Fruit fly (Drosophila melanogaster) whole organism, embryonic: ENCODE results near the gene Son.

Experiments
- ATbp ChIP-seq: fragments of 200-800 bp; sonication (Bioruptor generic); optimal IDR thresholded peaks from 2 replicates; lab custom pipeline; 2017; ENCODE audit warnings: missing biosample characterization, mild to moderate bottlenecking, missing genetic modification characterization, missing genetic modification reagents
- Ada2b ChIP-seq: fragments of 200-800 bp; sonication (Bioruptor generic); IDR thresholded peaks from 2 replicates; pipeline ENCODE4 v1.3.6; 2022; ENCODE audit warnings: missing biosample characterization, missing genetic modification characterization
- B-H1 ChIP-seq: fragments of 200-800 bp; sonication (Bioruptor generic); IDR thresholded peaks from 3 replicates; pipeline ENCODE4 v1.3.6; 2022; ENCODE audit warnings: missing biosample characterization, missing genetic modification characterization
- Bgb ChIP-seq: fragments of 200-800 bp; sonication (Bioruptor generic); IDR thresholded peaks from 2 replicates; pipeline ENCODE4 v1.3.6; 2022; ENCODE audit warnings: missing biosample characterization, missing genetic modification characterization; ENCODE audit not compliant: partially characterized antibody
- CG11456 ChIP-seq: fragments of 200-800 bp; sonication (Bioruptor generic); IDR thresholded peaks from 3 replicates; pipeline ENCODE4 v1.3.6; 2022; ENCODE audit warnings: missing biosample characterization, missing genetic modification characterization
- CG16813 ChIP-seq: fragments of 200-800 bp; sonication (Bioruptor generic); IDR thresholded peaks from 3 replicates; pipeline ENCODE4 v1.3.6; 2022; ENCODE audit warnings: missing biosample characterization, missing genetic modification characterization; ENCODE audit not compliant: partially characterized antibody
- CG17359 ChIP-seq: fragments of 200-800 bp; sonication (Bioruptor generic); optimal IDR thresholded peaks from 3 replicates; lab custom pipeline; 2018; ENCODE audit warnings: missing biosample characterization, mild to moderate bottlenecking, missing genetic modification characterization, moderate library complexity
- CG18262 ChIP-seq: fragments of 200-800 bp; optimal IDR thresholded peaks from 3 replicates; lab custom pipeline; 2019; ENCODE audit warnings: missing biosample characterization, mild to moderate bottlenecking, missing genetic modification characterization, moderate library complexity
- CG2129 ChIP-seq: fragments of 200-800 bp; sonication (Bioruptor generic); IDR thresholded peaks from 2 replicates; pipeline ENCODE4 v1.3.6; 2022; ENCODE audit warnings: missing biosample characterization, missing genetic modification characterization; ENCODE audit not compliant: partially characterized antibody
- CG31224 ChIP-seq: fragments of 200-800 bp; sonication (Bioruptor generic); IDR thresholded peaks from 2 replicates; pipeline ENCODE4 v1.3.6; 2022; ENCODE audit warnings: missing biosample characterization, missing genetic modification characterization
- CG4282 ChIP-seq: fragments of 200-800 bp; sonication (Bioruptor generic); optimal IDR thresholded peaks from 2 replicates; lab custom pipeline; 2016; ENCODE audit warnings: missing biosample characterization, missing genetic modification characterization
- CG5245 ChIP-seq: fragments of 200-800 bp; sonication (Bioruptor generic); optimal IDR thresholded peaks from 3 replicates; lab custom pipeline; 2016; ENCODE audit warnings: missing biosample characterization, missing genetic modification characterization
- CG6654 ChIP-seq: fragments of 200-800 bp; sonication (Bioruptor generic); optimal IDR thresholded peaks from 2 replicates; lab custom pipeline; 2017; ENCODE audit warnings: missing biosample characterization, mild to moderate bottlenecking, missing genetic modification characterization
- CG6765 ChIP-seq: fragments of 200-800 bp; sonication (Bioruptor generic); optimal IDR thresholded peaks from 3 replicates; lab custom pipeline; 2017; ENCODE audit warnings: missing biosample characterization, mild to moderate bottlenecking, missing genetic modification characterization
- CG6791 ChIP-seq: fragments of 200-800 bp; sonication (Bioruptor generic); IDR thresholded peaks from 3 replicates; pipeline ENCODE4 v1.3.6; 2022; ENCODE audit warnings: missing biosample characterization, missing genetic modification characterization; ENCODE audit not compliant: partially characterized antibody
- CG9932 ChIP-seq: fragments of 200-800 bp; sonication (Bioruptor generic); IDR thresholded peaks from 2 replicates; pipeline ENCODE4 v1.3.6; 2022; ENCODE audit warnings: missing biosample characterization, missing genetic modification characterization
- Dek ChIP-seq: fragments of 200-800 bp; sonication (Bioruptor generic); optimal IDR thresholded peaks from 3 replicates; lab custom pipeline; 2019; ENCODE audit warnings: missing biosample characterization, mild to moderate bottlenecking, missing genetic modification characterization, moderate library complexity
- Dip3 ChIP-seq: fragments of 200-800 bp; sonication (Bioruptor generic); optimal IDR thresholded peaks from 3 replicates; lab custom pipeline; 2016; ENCODE audit warnings: missing biosample characterization, missing genetic modification characterization
- Doc2 ChIP-seq: fragments of 200-800 bp; sonication (Bioruptor generic); IDR thresholded peaks from 2 replicates; pipeline ENCODE4 v1.3.6; 2022; ENCODE audit warnings: missing biosample characterization, missing genetic modification characterization
- Dref ChIP-seq: fragments of 200-800 bp; sonication (Bioruptor generic); IDR thresholded peaks from 2 replicates; pipeline ENCODE4 v1.3.6; 2022; ENCODE audit warnings: missing biosample characterization, missing genetic modification characterization
- H15 ChIP-seq: fragments of 200-800 bp; sonication (Bioruptor generic); IDR thresholded peaks from 3 replicates; pipeline ENCODE4 v1.3.6; 2022; ENCODE audit warnings: missing biosample characterization, missing genetic modification characterization
- Hr51 ChIP-seq, 2 experiments: fragments of 200-800 bp; sonication (Bioruptor generic); optimal IDR thresholded peaks; 2 replicates in 1 of 2; 3 replicates in 1 of 2; lab custom pipeline; 2016 to 2018; ENCODE audit warnings: missing biosample characterization in 2 of 2, missing genetic modification characterization in 2 of 2, mild to moderate bottlenecking in 1 of 2, moderate library complexity in 1 of 2
- Myb ChIP-seq: fragments of 200-800 bp; sonication (Bioruptor generic); optimal IDR thresholded peaks from 2 replicates; lab custom pipeline; 2016; ENCODE audit warnings: missing biosample characterization, missing genetic modification characterization
- Opbp ChIP-seq: fragments of 200-800 bp; sonication (Bioruptor generic); IDR thresholded peaks from 3 replicates; pipeline ENCODE4 v1.3.6; 2022; ENCODE audit warnings: missing biosample characterization, missing genetic modification characterization; ENCODE audit not compliant: partially characterized antibody
- Pdp1 ChIP-seq, 2 experiments: fragments of 200-800 bp; sonication (Bioruptor generic); optimal IDR thresholded peaks; 3 replicates each; lab custom pipeline; 2016; ENCODE audit warnings: missing biosample characterization in 2 of 2, missing genetic modification characterization in 2 of 2, mild to moderate bottlenecking in 1 of 2, moderate library complexity in 1 of 2
- Sox100B ChIP-seq: fragments of 200-800 bp; sonication (Bioruptor generic); optimal IDR thresholded peaks from 3 replicates; lab custom pipeline; 2018; ENCODE audit warnings: missing biosample characterization, mild to moderate bottlenecking, missing genetic modification characterization
- Sry-β ChIP-seq: fragments of 200-800 bp; sonication (Bioruptor generic); optimal IDR thresholded peaks from 2 replicates; lab custom pipeline; 2018; ENCODE audit warnings: missing biosample characterization, mild to moderate bottlenecking, missing genetic modification characterization, moderate library complexity
- Taf1 ChIP-seq: fragments of 200-800 bp; sonication (Bioruptor generic); IDR thresholded peaks from 2 replicates; pipeline ENCODE4 v1.3.6; 2022; ENCODE audit warnings: missing biosample characterization, missing genetic modification characterization
- ato ChIP-seq: fragments of 200-800 bp; sonication (Bioruptor generic); IDR thresholded peaks from 2 replicates; pipeline ENCODE4 v1.3.6; 2022; ENCODE audit warnings: missing biosample characterization, missing genetic modification characterization; ENCODE audit not compliant: partially characterized antibody
- bbx ChIP-seq: fragments of 200-800 bp; sonication (Bioruptor generic); IDR thresholded peaks from 2 replicates; pipeline ENCODE4 v1.3.6; 2022; ENCODE audit warnings: missing biosample characterization, missing genetic modification characterization; ENCODE audit not compliant: partially characterized antibody
- bigmax ChIP-seq: fragments of 200-800 bp; sonication (Bioruptor generic); optimal IDR thresholded peaks from 2 replicates; lab custom pipeline; 2018; ENCODE audit warnings: missing biosample characterization, mild to moderate bottlenecking, missing genetic modification characterization
- br ChIP-seq: fragments of >200 bp; optimal IDR thresholded peaks from 2 replicates; lab custom pipeline; 2017
- crol ChIP-seq: fragments of 200-800 bp; sonication (Bioruptor generic); IDR thresholded peaks from 2 replicates; pipeline ENCODE4 v1.3.6; 2022; ENCODE audit warnings: missing biosample characterization, missing genetic modification characterization
- dpn ChIP-seq, 2 experiments: fragments of 200-800 bp; sonication (Bioruptor generic); optimal IDR thresholded peaks; 3 replicates each; lab custom pipeline; 2016; ENCODE audit warnings: missing biosample characterization in 2 of 2, missing genetic modification characterization in 2 of 2
- en ChIP-seq: fragments of 200-800 bp; sonication (Bioruptor generic); optimal IDR thresholded peaks from 2 replicates; lab custom pipeline; 2016; ENCODE audit warnings: missing biosample characterization, missing genetic modification characterization
- ewg ChIP-seq: fragments of 200-800 bp; sonication (Bioruptor generic); optimal IDR thresholded peaks from 3 replicates; lab custom pipeline; 2017; ENCODE audit warnings: mild to moderate bottlenecking, missing biosample characterization, missing genetic modification reagents, missing genetic modification characterization
- gt ChIP-seq: fragments of 200-800 bp; sonication (Bioruptor generic); IDR thresholded peaks from 2 replicates; pipeline ENCODE4 v1.3.6; 2022; ENCODE audit warnings: missing biosample characterization, missing genetic modification characterization
- hbn ChIP-seq: fragments of 200-800 bp; sonication (Bioruptor generic); IDR thresholded peaks from 2 replicates; pipeline ENCODE4 v1.3.6; 2022; ENCODE audit warnings: missing biosample characterization, missing genetic modification characterization; ENCODE audit not compliant: partially characterized antibody
- insv ChIP-seq, 2 experiments: fragments of 200-800 bp; sonication (Bioruptor generic); optimal IDR thresholded peaks; 3 replicates each; lab custom pipeline; 2016 to 2018; ENCODE audit warnings: missing biosample characterization in 2 of 2, missing genetic modification characterization in 2 of 2
- lola ChIP-seq, 3 experiments: fragments of >200 bp in 2 of 3; fragments of 200-800 bp in 1 of 3; sonication (Bioruptor generic) in 1 of 3; optimal IDR thresholded peaks; 2 replicates each; lab custom pipeline; 2017 to 2019; ENCODE audit warnings: missing biosample characterization in 3 of 3, missing genetic modification characterization in 3 of 3, mild to moderate bottlenecking in 1 of 3, moderate library complexity in 1 of 3
- pnt ChIP-seq: fragments of 200-800 bp; sonication (Bioruptor generic); optimal IDR thresholded peaks from 3 replicates; lab custom pipeline; 2016; ENCODE audit warnings: missing biosample characterization, missing genetic modification characterization
- repo ChIP-seq: fragments of 200-800 bp; sonication (Bioruptor generic); optimal IDR thresholded peaks from 2 replicates; lab custom pipeline; 2016; ENCODE audit warnings: missing biosample characterization, missing genetic modification characterization
- salm ChIP-seq: fragments of 200-800 bp; sonication (Bioruptor generic); optimal IDR thresholded peaks from 2 replicates; lab custom pipeline; 2018; ENCODE audit warnings: missing biosample characterization, mild to moderate bottlenecking, missing genetic modification characterization
- sc ChIP-seq, 3 experiments: fragments of >200 bp in 2 of 3; fragments of 200-800 bp in 1 of 3; sonication (Bioruptor generic) in 1 of 3; optimal IDR thresholded peaks; 2 replicates in 2 of 3; 3 replicates in 1 of 3; lab custom pipeline; 2017; ENCODE audit warnings: mild to moderate bottlenecking in 1 of 3, missing biosample characterization in 1 of 3, missing genetic modification characterization in 1 of 3, missing genetic modification reagents in 1 of 3
- seq ChIP-seq: fragments of 200-800 bp; sonication (Bioruptor generic); IDR thresholded peaks from 2 replicates; pipeline ENCODE4 v1.3.6; 2022; ENCODE audit warnings: missing biosample characterization, missing genetic modification characterization
- sima ChIP-seq: fragments of 200-800 bp; sonication (Bioruptor generic); optimal IDR thresholded peaks from 2 replicates; lab custom pipeline; 2016; ENCODE audit warnings: missing biosample characterization, missing genetic modification characterization
- sug ChIP-seq: fragments of 200-800 bp; optimal IDR thresholded peaks from 2 replicates; lab custom pipeline; 2019; ENCODE audit warnings: missing biosample characterization, mild to moderate bottlenecking, missing genetic modification characterization, moderate library complexity
- tup ChIP-seq: fragments of 200-800 bp; sonication (Bioruptor generic); optimal IDR thresholded peaks from 2 replicates; lab custom pipeline; 2016; ENCODE audit warnings: missing biosample characterization, mild to moderate bottlenecking, missing genetic modification characterization, moderate library complexity
- tx ChIP-seq: fragments of 200-800 bp; sonication (Bioruptor generic); optimal IDR thresholded peaks from 2 replicates; lab custom pipeline; 2016; ENCODE audit warnings: missing biosample characterization, missing genetic modification characterization

Son gene

dm6 chr3R:9551013-9551658 is 26.7 kb upstream of the Son start (continued):
- TF ChIP-seq en (peak; percentile 27), Taf1 (GFP tag; lab: Robert Waterston, UW) (no peak), ato (GFP tag; lab: Robert Waterston, UW) (no peak), bbx (no peak), Opbp (GFP tag; lab: Robert Waterston, UW) (no peak), CG31224 (GFP tag; lab: Robert Waterston, UW) (no peak), CG16813 (GFP tag; lab: Robert Waterston, UW) (no peak), CG17359 (tag; lab: Kevin White, UChicago) (peak; percentile 41), Doc2 (GFP tag; lab: Robert Waterston, UW) (no peak), tx (GFP tag; lab: Kevin White, UChicago) (peak; percentile 6), seq (GFP tag; lab: Robert Waterston, UW) (no peak), Sry-β (GFP tag; lab: Kevin White, UChicago) (peak; percentile 22), pnt (GFP tag; lab: Kevin White, UChicago) (no peak), hbn (GFP tag; lab: Robert Waterston, UW) (no peak), CG6654 (GFP tag; lab: Kevin White, UChicago) (peak; percentile 5), Dek (tag; lab: Kevin White, UChicago) (no peak), B-H1 (GFP tag; lab: Robert Waterston, UW) (no peak), salm (tag; lab: Kevin White, UChicago) (no peak), Dref (GFP tag; lab: Robert Waterston, UW) (no peak), CG2129 (no peak), ATbp (GFP tag; lab: Kevin White, UChicago) (peak; percentile 24), CG4282 (GFP tag; lab: Kevin White, UChicago) (peak; percentile 18), Ada2b (no peak), crol (GFP tag; lab: Robert Waterston, UW) (no peak), Pdp1 (GFP tag; optimal IDR thresholded peaks at IDR 0.05; lab: Kevin White, UChicago) (peak; percentile 11 to 74), dpn (GFP tag; optimal IDR thresholded peaks at IDR 0.05; lab: Kevin White, UChicago) (peak; percentile 5 to 12), br (no peak), CG5245 (GFP tag; lab: Kevin White, UChicago) (no peak), CG6765 (GFP tag; lab: Kevin White, UChicago) (peak; percentile 82), sima (GFP tag; lab: Kevin White, UChicago) (no peak), Bgb (GFP tag; lab: Robert Waterston, UW) (no peak), Hr51 (GFP tag; optimal IDR thresholded peaks at IDR 0.05; lab: Kevin White, UChicago) (peak in 1 of 2 experiments; percentile 17), sug (tag; lab: Kevin White, UChicago) (peak; percentile 77), gt (GFP tag; lab: Robert Waterston, UW) (no peak), insv (GFP tag; optimal IDR thresholded peaks at IDR 0.05; lab: Kevin White, UChicago) (peak in 1 of 2 experiments; percentile 12), lola (GFP tag; optimal IDR thresholded peaks at IDR 0.05; lab: Kevin White, UChicago) (no peak), H15 (GFP tag; lab: Robert Waterston, UW) (no peak), Dip3 (GFP tag; lab: Kevin White, UChicago) (no peak), CG9932 (GFP tag; lab: Robert Waterston, UW) (no peak), CG18262 (no peak), Myb (GFP tag; lab: Kevin White, UChicago) (no peak), Sox100B (GFP tag; lab: Kevin White, UChicago) (no peak), bigmax (peak; percentile 48), sc (optimal IDR thresholded peaks at IDR 0.05; lab: Kevin White, UChicago) (no peak), sc (GFP tag; optimal IDR thresholded peaks at IDR 0.05; lab: Kevin White, UChicago) (no peak), CG11456 (GFP tag; lab: Robert Waterston, UW) (no peak), ewg (GFP tag; lab: Kevin White, UChicago) (peak; percentile 11), tup (GFP tag; lab: Kevin White, UChicago) (no peak), repo (GFP tag; lab: Kevin White, UChicago) (peak; percentile 9), CG6791 (no peak)
